Worm (Caenorhabditis elegans) whole organism, L2 larva: ENCODE measurements around the gene sfxn-1.4.

Source experiments
- R02D3.7 ChIP-seq: fragments of 150-350 bp; optimal IDR thresholded peaks from 2 replicates; lab custom pipeline; 2014; ENCODE audit warnings: missing biosample characterization, missing genetic modification characterization
- Y55F3AM.14 ChIP-seq: fragments of 200-800 bp; sonication (Bioruptor generic); optimal IDR thresholded peaks from 2 replicates; lab custom pipeline; 2018; ENCODE audit warnings: mild to moderate bottlenecking, missing genetic modification characterization, missing compliant biosample characterization
- egl-27 ChIP-seq: sonication (generic microtip); optimal IDR thresholded peaks from 3 replicates; lab custom pipeline; 2017; ENCODE audit warnings: missing biosample characterization, missing genetic modification reagents, missing genetic modification characterization
- elt-3 ChIP-seq: sonication (generic microtip); optimal IDR thresholded peaks from 2 replicates; lab custom pipeline; 2017; ENCODE audit warnings: missing biosample characterization, missing genetic modification characterization
- fos-1 ChIP-seq: fragments of 150-350 bp; optimal IDR thresholded peaks from 2 replicates; lab custom pipeline; 2014; ENCODE audit warnings: missing biosample characterization, missing genetic modification characterization
- lin-13 ChIP-seq: fragments of 150-350 bp; optimal IDR thresholded peaks from 2 replicates; lab custom pipeline; 2014; ENCODE audit warnings: missing biosample characterization, missing genetic modification reagents, missing genetic modification characterization
- mab-5 ChIP-seq: fragments of 150-350 bp; optimal IDR thresholded peaks from 2 replicates; lab custom pipeline; 2014; ENCODE audit warnings: missing biosample characterization, missing genetic modification characterization
- nhr-12 ChIP-seq: fragments of 150-350 bp; optimal IDR thresholded peaks from 2 replicates; lab custom pipeline; 2014; ENCODE audit warnings: missing biosample characterization, missing genetic modification characterization
- nhr-23 ChIP-seq: fragments of 150-350 bp; optimal IDR thresholded peaks from 2 replicates; lab custom pipeline; 2014; ENCODE audit warnings: missing biosample characterization, missing genetic modification reagents, missing genetic modification characterization
- nhr-237 ChIP-seq: fragments of 150-350 bp; optimal IDR thresholded peaks from 2 replicates; lab custom pipeline; 2014; ENCODE audit warnings: missing biosample characterization, missing genetic modification characterization
- nhr-77 ChIP-seq: fragments of 150-350 bp; optimal IDR thresholded peaks from 2 replicates; lab custom pipeline; 2014; ENCODE audit warnings: missing biosample characterization, missing genetic modification characterization
- unc-62 ChIP-seq: fragments of 150-350 bp; optimal IDR thresholded peaks from 2 replicates; lab custom pipeline; 2014; ENCODE audit warnings: missing biosample characterization, missing genetic modification reagents, missing genetic modification characterization
- zag-1 ChIP-seq: fragments of 150-350 bp; optimal IDR thresholded peaks from 2 replicates; lab custom pipeline; 2014; ENCODE audit warnings: missing biosample characterization, missing genetic modification characterization
- ztf-4 ChIP-seq: fragments of 150-350 bp; optimal IDR thresholded peaks from 2 replicates; lab custom pipeline; 2014; ENCODE audit warnings: missing biosample characterization, missing genetic modification characterization

DNA sequence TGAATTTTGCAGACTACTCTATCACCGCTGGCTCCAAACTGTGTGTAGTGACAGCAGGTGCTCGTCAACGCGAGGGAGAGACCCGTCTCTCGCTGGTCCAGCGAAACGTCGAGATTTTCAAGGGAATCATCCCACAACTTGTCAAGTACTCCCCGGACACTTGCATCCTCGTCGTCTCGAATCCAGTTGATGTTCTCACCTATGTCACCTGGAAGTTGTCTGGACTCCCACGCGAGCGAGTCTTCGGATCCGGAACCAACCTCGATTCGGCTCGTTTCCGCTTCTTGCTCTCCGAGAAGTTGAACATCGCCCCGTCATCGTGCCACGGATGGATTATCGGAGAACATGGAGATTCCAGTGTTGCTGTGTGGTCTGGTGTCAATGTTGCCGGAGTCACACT lies 44.6 kb upstream of the sfxn-1.4 start:
- TF ChIP-seq Y55F3AM.14 (GFP tag; lab: Kevin White, UChicago) (no peak), egl-27 (tag; lab: Kevin White, UChicago) (no peak), lin-13 (GFP tag; lab: Kevin White, UChicago) (no peak), nhr-23 (no peak), R02D3.7 (tag; lab: Kevin White, UChicago) (no peak), elt-3 (tag; lab: Kevin White, UChicago) (no peak), zag-1 (tag; lab: Kevin White, UChicago) (no peak), nhr-12 (tag; lab: Kevin White, UChicago) (no peak), nhr-237 (tag; lab: Kevin White, UChicago) (no peak), ztf-4 (tag; lab: Kevin White, UChicago) (no peak), mab-5 (tag; lab: Kevin White, UChicago) (no peak), unc-62 (GFP tag; lab: Kevin White, UChicago) (no peak), nhr-77 (tag; lab: Kevin White, UChicago) (no peak), fos-1 (tag; lab: Kevin White, UChicago) (no peak)
